Worm (Caenorhabditis elegans): Measurements from ENCODE around the gene C55C3.4.

ce11 chrIV:5666115-5667028, 11.6 kb downstream of the C55C3.4 start:
- TF ChIP-seq him-1 (tag; optimal IDR thresholded peaks at IDR 0.05) = no peak
- TF ChIP-seq dao-5 (tag; optimal IDR thresholded peaks at IDR 0.05) = no peak

Measured in whole organism, L4/young adult.